Worm (Caenorhabditis elegans): ENCODE data around the gene reps-1.
"Not testable (repeated sequence)": the region's sequence is repeated elsewhere in the genome, so short reads cannot be mapped to it uniquely, and the experiment has no call there.

ce11 chrV:19014273-19014672 lies 24.0 kb upstream of the reps-1 start, which contains the start of gene Y39B6A.30:
- TF ChIP-seq ama-1 (optimal IDR thresholded peaks at IDR 0.05); egl-43 (GFP tag; IDR thresholded peaks at IDR 0.05); ztf-7 (tag; optimal IDR thresholded peaks at IDR 0.05); T26A8.4 (GFP tag; IDR thresholded peaks at IDR 0.05); unc-62 (GFP tag; optimal IDR thresholded peaks at IDR 0.05 in 1 of 2); unc-62 (tag; optimal IDR thresholded peaks at IDR 0.05); lin-13 (GFP tag; optimal IDR thresholded peaks at IDR 0.05); nhr-76 (tag; optimal IDR thresholded peaks at IDR 0.05); hlh-30 (tag; optimal IDR thresholded peaks at IDR 0.05; ENCODE audit: insufficient read depth); snpc-4 (tag; optimal IDR thresholded peaks at IDR 0.05); jun-1 (tag; optimal IDR thresholded peaks at IDR 0.05); skn-1 (tag; optimal IDR thresholded peaks at IDR 0.05); cey-2 (tag; optimal IDR thresholded peaks at IDR 0.05; ENCODE audit: borderline replicate concordance, insufficient read depth); ztf-11 (tag; optimal IDR thresholded peaks at IDR 0.05): not testable (repeated sequence)
